Worm (Caenorhabditis elegans) whole organism, young adult: ENCODE data around the gene F20D6.6.

Experiments used
- B0019.2 ChIP-seq: fragments of 200-800 bp; sonication (Bioruptor generic); conservative IDR thresholded peaks from 2 replicates; pipeline ENCODE4 v1.3.6; 2022; ENCODE audit warnings: missing genetic modification reagents, missing genetic modification characterization, missing compliant biosample characterization
- B0261.1 ChIP-seq: sonication (generic microtip); optimal IDR thresholded peaks from 2 replicates; lab custom pipeline; 2016; ENCODE audit warnings: mild to moderate bottlenecking, missing genetic modification characterization, moderate library complexity, missing compliant biosample characterization
- C06A6.2 ChIP-seq: fragments of 200-800 bp; sonication (Bioruptor generic); conservative IDR thresholded peaks from 2 replicates; pipeline ENCODE4 v1.3.6; 2022; ENCODE audit warnings: missing genetic modification characterization, missing compliant biosample characterization
- C17E4.6 ChIP-seq: fragments of 200-800 bp; sonication (Bioruptor generic); IDR thresholded peaks from 2 replicates; pipeline ENCODE4 v1.3.6; 2022; ENCODE audit warnings: missing genetic modification reagents, missing genetic modification characterization, missing compliant biosample characterization
- F23B12.7 ChIP-seq: sonication (generic microtip); optimal IDR thresholded peaks from 2 replicates; lab custom pipeline; 2017; ENCODE audit warnings: missing genetic modification characterization, mild to moderate bottlenecking, missing compliant biosample characterization, antibody characterized with exemption, moderate library complexity; ENCODE audit not compliant: insufficient read depth
- F52B5.7 ChIP-seq: sonication (generic microtip); optimal IDR thresholded peaks from 2 replicates; lab custom pipeline; 2016; ENCODE audit warnings: mild to moderate bottlenecking, missing genetic modification characterization, missing compliant biosample characterization
- F57A8.1 ChIP-seq: fragments of 200-800 bp; sonication (Bioruptor generic); optimal IDR thresholded peaks from 2 replicates; lab custom pipeline; 2018; ENCODE audit warnings: mild to moderate bottlenecking, missing genetic modification characterization, moderate library complexity, missing compliant biosample characterization
- Y79H2A.3 ChIP-seq: fragments of 200-800 bp; sonication (Bioruptor generic); conservative IDR thresholded peaks from 2 replicates; pipeline ENCODE4 v1.3.6; 2022; ENCODE audit warnings: missing genetic modification reagents, missing genetic modification characterization, missing compliant biosample characterization
- ZK185.1 ChIP-seq: sonication (generic microtip); optimal IDR thresholded peaks from 2 replicates; lab custom pipeline; 2016; ENCODE audit warnings: mild to moderate bottlenecking, missing genetic modification characterization, missing compliant biosample characterization; ENCODE audit not compliant: poor library complexity, severe bottlenecking
- aptf-2 ChIP-seq: fragments of 200-800 bp; sonication (Bioruptor generic); conservative IDR thresholded peaks from 2 replicates; pipeline ENCODE4 v1.3.6; 2022; ENCODE audit warnings: missing genetic modification reagents, missing genetic modification characterization, missing compliant biosample characterization
- attf-3 ChIP-seq: fragments of 200-800 bp; sonication (Bioruptor generic); conservative IDR thresholded peaks from 2 replicates; pipeline ENCODE4 v1.3.6; 2022; ENCODE audit warnings: missing genetic modification reagents, missing genetic modification characterization, missing compliant biosample characterization
- attf-5 ChIP-seq: fragments of 200-800 bp; sonication (Bioruptor generic); optimal IDR thresholded peaks from 2 replicates; lab custom pipeline; 2018; ENCODE audit warnings: mild to moderate bottlenecking, missing genetic modification characterization, missing compliant biosample characterization
- attf-6 ChIP-seq: fragments of 200-800 bp; sonication (Bioruptor generic); IDR thresholded peaks from 2 replicates; pipeline ENCODE4 v1.3.6; 2022; ENCODE audit warnings: missing genetic modification reagents, missing genetic modification characterization, missing compliant biosample characterization
- ceh-79 ChIP-seq: sonication (generic microtip); optimal IDR thresholded peaks from 2 replicates; lab custom pipeline; 2017; ENCODE audit warnings: mild to moderate bottlenecking, missing genetic modification characterization, missing compliant biosample characterization
- egrh-3 ChIP-seq: fragments of 200-800 bp; sonication (Bioruptor generic); IDR thresholded peaks from 2 replicates; pipeline ENCODE4 v1.3.6; 2022; ENCODE audit warnings: missing genetic modification reagents, missing genetic modification characterization, missing compliant biosample characterization
- ekl-4 ChIP-seq: fragments of 200-800 bp; sonication (Bioruptor generic); IDR thresholded peaks from 2 replicates; pipeline ENCODE4 v1.3.6; 2022; ENCODE audit warnings: missing genetic modification reagents, missing genetic modification characterization, missing compliant biosample characterization
- hlh-26 ChIP-seq: fragments of 200-800 bp; sonication (Bioruptor generic); conservative IDR thresholded peaks from 2 replicates; pipeline ENCODE4 v1.3.6; 2022; ENCODE audit warnings: missing genetic modification reagents, missing genetic modification characterization, missing compliant biosample characterization
- hmg-1.2 ChIP-seq: fragments of 200-800 bp; sonication (Bioruptor generic); IDR thresholded peaks from 2 replicates; pipeline ENCODE4 v1.3.6; 2022; ENCODE audit warnings: missing genetic modification reagents, missing genetic modification characterization, missing compliant biosample characterization
- hrde-1 ChIP-seq: sonication (generic microtip); optimal IDR thresholded peaks from 2 replicates; lab custom pipeline; 2016; ENCODE audit warnings: missing genetic modification characterization, mild to moderate bottlenecking, missing compliant biosample characterization, moderate library complexity, missing genotype, missing genetic modification reagents, borderline replicate concordance
- hsf-1 ChIP-seq: fragments of 200-800 bp; sonication (Bioruptor generic); IDR thresholded peaks from 2 replicates; pipeline ENCODE4 v1.3.6; 2022; ENCODE audit warnings: missing genetic modification reagents, missing genetic modification characterization, missing compliant biosample characterization
- lag-1 ChIP-seq: fragments of 200-800 bp; sonication (Bioruptor generic); IDR thresholded peaks from 2 replicates; pipeline ENCODE4 v1.3.6; 2022; ENCODE audit warnings: missing genetic modification reagents, missing genetic modification characterization, missing compliant biosample characterization
- lin-26 ChIP-seq: fragments of 200-800 bp; sonication (Bioruptor generic); IDR thresholded peaks from 2 replicates; pipeline ENCODE4 v1.3.6; 2022; ENCODE audit warnings: missing genetic modification reagents, missing genetic modification characterization, missing compliant biosample characterization
- lin-54 ChIP-seq: fragments of 200-800 bp; sonication (Bioruptor generic); optimal IDR thresholded peaks from 2 replicates; lab custom pipeline; 2018; ENCODE audit warnings: mild to moderate bottlenecking, missing genetic modification characterization, missing compliant biosample characterization
- lir-1 ChIP-seq: fragments of 200-800 bp; sonication (Bioruptor generic); conservative IDR thresholded peaks from 2 replicates; pipeline ENCODE4 v1.3.6; 2022; ENCODE audit warnings: missing genetic modification reagents, missing genetic modification characterization, missing compliant biosample characterization
- lsl-1 ChIP-seq: fragments of 200-800 bp; sonication (Bioruptor generic); optimal IDR thresholded peaks from 2 replicates; lab custom pipeline; 2018; ENCODE audit warnings: mild to moderate bottlenecking, missing genetic modification characterization, moderate library complexity, missing compliant biosample characterization
- lsy-27 ChIP-seq: sonication (generic microtip); optimal IDR thresholded peaks from 2 replicates; lab custom pipeline; 2017; ENCODE audit warnings: missing genetic modification characterization, mild to moderate bottlenecking, missing compliant biosample characterization, antibody characterized with exemption, missing genotype, borderline replicate concordance; ENCODE audit not compliant: insufficient read depth
- madf-10 ChIP-seq: sonication (generic microtip); optimal IDR thresholded peaks from 2 replicates; lab custom pipeline; 2016; ENCODE audit warnings: mild to moderate bottlenecking, missing genetic modification characterization, missing compliant biosample characterization
- madf-6 ChIP-seq: fragments of 200-800 bp; sonication (Bioruptor generic); IDR thresholded peaks from 2 replicates; pipeline ENCODE4 v1.3.6; 2022; ENCODE audit warnings: missing genetic modification reagents, missing genetic modification characterization, missing compliant biosample characterization
- mcd-1 ChIP-seq: fragments of 200-800 bp; sonication (Bioruptor generic); IDR thresholded peaks from 2 replicates; pipeline ENCODE4 v1.3.6; 2022; ENCODE audit warnings: missing genetic modification reagents, missing genetic modification characterization, missing compliant biosample characterization
- mes-4 ChIP-seq: sonication (generic microtip); optimal IDR thresholded peaks from 2 replicates; lab custom pipeline; 2016; ENCODE audit warnings: missing genotype, missing genetic modification characterization, missing compliant biosample characterization
- nfyb-1 ChIP-seq: fragments of 200-800 bp; sonication (Bioruptor generic); IDR thresholded peaks from 2 replicates; pipeline ENCODE4 v1.3.6; 2022; ENCODE audit warnings: missing genetic modification reagents, missing genetic modification characterization, missing compliant biosample characterization
- nhr-80 ChIP-seq: sonication (generic microtip); optimal IDR thresholded peaks from 2 replicates; lab custom pipeline; 2016; ENCODE audit warnings: missing genetic modification characterization, missing compliant biosample characterization
- pha-4 ChIP-seq: fragments of 150-350 bp; sonication (generic microtip); optimal IDR thresholded peaks from 2 replicates; lab custom pipeline; 2014; ENCODE audit warnings: missing biosample characterization, missing genetic modification reagents, missing genetic modification characterization
- sdz-38 ChIP-seq: sonication (generic microtip); optimal IDR thresholded peaks from 2 replicates; lab custom pipeline; 2016; ENCODE audit warnings: missing genotype, missing genetic modification characterization, missing compliant biosample characterization
- sea-2 ChIP-seq: fragments of 200-800 bp; sonication (Bioruptor generic); IDR thresholded peaks from 2 replicates; pipeline ENCODE4 v1.3.6; 2022; ENCODE audit warnings: missing genetic modification characterization, missing compliant biosample characterization
- snpc-4 ChIP-seq, 5 experiments: fragments of 150-350 bp in 1 of 5; sonication (generic microtip) in 4 of 5; optimal IDR thresholded peaks; 2 replicates each; lab custom pipeline; 2014 to 2018; ENCODE audit warnings: missing genetic modification characterization in 5 of 5, missing biosample characterization in 3 of 5, antibody characterized with exemption in 2 of 5, mild to moderate bottlenecking in 2 of 5, missing compliant biosample characterization in 2 of 5, missing genotype in 2 of 5, moderate library complexity in 2 of 5, missing genetic modification reagents in 1 of 5
- tbx-9 ChIP-seq: sonication (generic microtip); optimal IDR thresholded peaks from 2 replicates; lab custom pipeline; 2016; ENCODE audit warnings: borderline replicate concordance, missing genetic modification characterization, inconsistent platforms, missing compliant biosample characterization
- tlf-1 ChIP-seq: fragments of 200-800 bp; sonication (Bioruptor generic); optimal IDR thresholded peaks from 2 replicates; lab custom pipeline; 2018; ENCODE audit warnings: mild to moderate bottlenecking, missing genetic modification characterization, missing compliant biosample characterization
- zfh-2 ChIP-seq: fragments of 200-800 bp; sonication (Bioruptor generic); conservative IDR thresholded peaks from 2 replicates; pipeline ENCODE4 v1.3.6; 2022; ENCODE audit warnings: missing genetic modification reagents, missing genetic modification characterization, missing compliant biosample characterization
- ztf-18 ChIP-seq: sonication (generic microtip); optimal IDR thresholded peaks from 2 replicates; lab custom pipeline; 2016; ENCODE audit warnings: missing genotype, mild to moderate bottlenecking, missing genetic modification characterization, missing compliant biosample characterization
- ztf-26 ChIP-seq: sonication (generic microtip); optimal IDR thresholded peaks from 2 replicates; lab custom pipeline; 2017; ENCODE audit warnings: missing genetic modification characterization, missing compliant biosample characterization

The F20D6.6 gene

ce11 chrV:8157446-8157845, 2.3 kb upstream of the F20D6.6 start, which contains the start of gene sul-2:
sul-2 (plus strand) TSS chrV:8157746.
- no peak for TF ChIP-seq F52B5.7 (tag; lab: Kevin White, UChicago)
- TF ChIP-seq tbx-9 (tag; lab: Kevin White, UChicago), result no peak
- TF ChIP-seq hsf-1 (GFP tag; lab: Robert Waterston, UW), result no peak
- no peak for TF ChIP-seq mes-4 (tag; lab: Kevin White, UChicago)
- no peak for TF ChIP-seq hrde-1
- no peak for TF ChIP-seq pha-4 (tag; lab: Kevin White, UChicago)
- TF ChIP-seq egrh-3, result no peak
- no peak for TF ChIP-seq madf-6 (GFP tag; lab: Robert Waterston, UW)
- TF ChIP-seq ztf-18, result no peak
- no peak for TF ChIP-seq lsy-27 (tag; lab: Kevin White, UChicago)
- TF ChIP-seq ceh-79 (tag; lab: Kevin White, UChicago), result no peak
- no peak for TF ChIP-seq ekl-4 (GFP tag; lab: Robert Waterston, UW)
- TF ChIP-seq Y79H2A.3 (GFP tag; lab: Robert Waterston, UW), result no peak
- no peak for TF ChIP-seq zfh-2 (GFP tag; lab: Robert Waterston, UW)
- no peak for TF ChIP-seq hlh-26 (GFP tag; lab: Robert Waterston, UW)
- TF ChIP-seq attf-5 (GFP tag; lab: Kevin White, UChicago), result no peak
- no peak for TF ChIP-seq mcd-1

- TF ChIP-seq C17E4.6 (GFP tag; lab: Robert Waterston, UW) (no peak), nhr-80 (peak; percentile 60)
Measured at ce11 chrV:8161699-8162098, 2.0 kb downstream of the F20D6.6 start, which contains the start of gene F20D6.5. F20D6.5 (plus strand) TSS chrV:8161957.

ce11 chrV:8163199-8163598, 3.5 kb downstream of the F20D6.6 start:
- TF ChIP-seq hsf-1 (GFP tag; lab: Robert Waterston, UW) (no peak), lin-54 (GFP tag; lab: Kevin White, UChicago) (no peak), nfyb-1 (no peak), lir-1 (no peak), ZK185.1 (tag; lab: Kevin White, UChicago) (no peak), lin-26 (GFP tag; lab: Robert Waterston, UW) (no peak), lsl-1 (GFP tag; lab: Kevin White, UChicago) (no peak), ztf-26 (no peak), F23B12.7 (no peak), attf-6 (GFP tag; lab: Robert Waterston, UW) (no peak), tlf-1 (GFP tag; lab: Kevin White, UChicago) (no peak), hmg-1.2 (no peak), F57A8.1 (GFP tag; lab: Kevin White, UChicago) (no peak), madf-10 (no peak), sea-2 (GFP tag; lab: Robert Waterston, UW) (no peak), sdz-38 (tag; lab: Kevin White, UChicago) (no peak)

ce11 chrV:8168219-8168962, 8.7 kb downstream of the F20D6.6 start, which contains the start of gene F20D6.8:
F20D6.8 (minus strand) TSS chrV:8168269.
- TF ChIP-seq snpc-4 (GFP tag; optimal IDR thresholded peaks at IDR 0.05; lab: Kevin White, UChicago) (no peak), snpc-4 (tag; optimal IDR thresholded peaks at IDR 0.05; lab: Kevin White, UChicago) (no peak), B0261.1 (tag; lab: Kevin White, UChicago) (no peak), nhr-80 (no peak), lin-54 (GFP tag; lab: Kevin White, UChicago) (no peak), B0019.2 (GFP tag; lab: Robert Waterston, UW) (no peak), aptf-2 (no peak), lag-1 (GFP tag; lab: Robert Waterston, UW) (no peak), attf-3 (GFP tag; lab: Robert Waterston, UW) (no peak), C06A6.2 (GFP tag; lab: Robert Waterston, UW) (no peak)
- TF ChIP-seq, all 124 proteins: peak for 0
